Worm (Caenorhabditis elegans) whole organism, mixed stage, embryonic: ENCODE results near the gene aipr-1.

Experiments
- blmp-1 ChIP-seq: fragments of 150-350 bp; optimal IDR thresholded peaks from 2 replicates; lab custom pipeline; 2014; ENCODE audit warnings: missing biosample characterization, missing genetic modification characterization
- ces-1 ChIP-seq: fragments of 150-350 bp; optimal IDR thresholded peaks from 2 replicates; lab custom pipeline; 2014; ENCODE audit warnings: missing biosample characterization, missing genetic modification reagents, missing genetic modification characterization
- elt-1 ChIP-seq: sonication (generic microtip); optimal IDR thresholded peaks from 2 replicates; lab custom pipeline; 2017; ENCODE audit warnings: missing genetic modification characterization, mild to moderate bottlenecking, missing compliant biosample characterization, antibody characterized with exemption, moderate library complexity, borderline replicate concordance; ENCODE audit not compliant: insufficient read depth
- flh-1 ChIP-seq: fragments of 200-800 bp; sonication (Bioruptor generic); optimal IDR thresholded peaks from 2 replicates; lab custom pipeline; 2018; ENCODE audit warnings: mild to moderate bottlenecking, missing genetic modification characterization, moderate library complexity, missing compliant biosample characterization
- ham-2 ChIP-seq: fragments of 200-800 bp; sonication (Bioruptor generic); optimal IDR thresholded peaks from 2 replicates; lab custom pipeline; 2018; ENCODE audit warnings: mild to moderate bottlenecking, missing genetic modification characterization, missing compliant biosample characterization
- lin-13 ChIP-seq: fragments of 150-350 bp; optimal IDR thresholded peaks from 2 replicates; lab custom pipeline; 2014; ENCODE audit warnings: missing biosample characterization, missing genetic modification characterization
- mep-1 ChIP-seq: fragments of 150-350 bp; optimal IDR thresholded peaks from 2 replicates; lab custom pipeline; 2017; ENCODE audit warnings: missing biosample characterization, missing genetic modification reagents, missing genetic modification characterization, inconsistent platforms
- nhr-12 ChIP-seq: fragments of 150-350 bp; optimal IDR thresholded peaks from 2 replicates; lab custom pipeline; 2014; ENCODE audit warnings: missing biosample characterization, missing genetic modification characterization
- sem-2 ChIP-seq: fragments of 200-800 bp; sonication (Bioruptor generic); optimal IDR thresholded peaks from 2 replicates; lab custom pipeline; 2018; ENCODE audit warnings: mild to moderate bottlenecking, missing genetic modification characterization, missing compliant biosample characterization
- snpc-4 ChIP-seq: fragments of 150-350 bp; optimal IDR thresholded peaks from 2 replicates; lab custom pipeline; 2014; ENCODE audit warnings: missing biosample characterization, missing genetic modification characterization
- sptf-1 ChIP-seq: sonication (generic microtip); optimal IDR thresholded peaks from 2 replicates; lab custom pipeline; 2017; ENCODE audit warnings: mild to moderate bottlenecking, missing genetic modification characterization, moderate library complexity, missing compliant biosample characterization

DNA sequence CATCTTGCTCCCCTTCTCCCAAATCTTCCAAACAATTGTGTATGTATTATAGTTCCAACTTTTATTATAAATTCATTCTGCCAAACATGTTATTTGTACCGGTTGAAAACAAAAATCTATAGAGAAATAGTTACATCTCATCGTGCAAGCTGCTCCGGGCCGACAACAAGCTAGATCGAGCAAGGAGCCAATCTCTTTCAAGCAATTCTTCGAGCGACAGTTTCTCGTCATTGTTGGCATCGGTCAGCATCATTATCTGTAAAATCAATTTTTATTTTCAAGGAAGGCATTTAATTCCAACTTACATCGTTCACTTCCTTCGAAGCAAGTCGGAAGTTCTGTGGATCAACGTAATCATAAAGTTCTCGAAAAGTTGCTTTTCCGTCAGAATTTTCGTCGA, 3.1 kb downstream of the aipr-1 start:
- TF ChIP-seq sptf-1 (tag; lab: Kevin White, UChicago) = no peak
- TF ChIP-seq elt-1 (tag; lab: Kevin White, UChicago) = no peak
- TF ChIP-seq ces-1 (GFP tag; lab: Kevin White, UChicago) = no peak
- no peak for TF ChIP-seq sem-2 (GFP tag; lab: Kevin White, UChicago)
- TF ChIP-seq blmp-1 = no peak
- TF ChIP-seq snpc-4 = no peak
- TF ChIP-seq nhr-12 = no peak
- no peak for TF ChIP-seq ham-2 (GFP tag; lab: Kevin White, UChicago)
- no peak for TF ChIP-seq lin-13 (tag; lab: Kevin White, UChicago)
- no peak for TF ChIP-seq mep-1 (tag; lab: Kevin White, UChicago)
- TF ChIP-seq flh-1 (GFP tag; lab: Kevin White, UChicago) = no peak
